Fruit fly (Drosophila melanogaster) ovary, adult (tissue): ENCODE data around the gene CG13653.

ENCODE experiments used
- CG17801 ChIP-seq: fragments of 200-800 bp; optimal IDR thresholded peaks from 2 replicates; lab custom pipeline; 2019; ENCODE audit warnings: missing biosample characterization, mild to moderate bottlenecking, missing genetic modification characterization, moderate library complexity; ENCODE audit not compliant: partially characterized antibody

CG13653 gene

DNA sequence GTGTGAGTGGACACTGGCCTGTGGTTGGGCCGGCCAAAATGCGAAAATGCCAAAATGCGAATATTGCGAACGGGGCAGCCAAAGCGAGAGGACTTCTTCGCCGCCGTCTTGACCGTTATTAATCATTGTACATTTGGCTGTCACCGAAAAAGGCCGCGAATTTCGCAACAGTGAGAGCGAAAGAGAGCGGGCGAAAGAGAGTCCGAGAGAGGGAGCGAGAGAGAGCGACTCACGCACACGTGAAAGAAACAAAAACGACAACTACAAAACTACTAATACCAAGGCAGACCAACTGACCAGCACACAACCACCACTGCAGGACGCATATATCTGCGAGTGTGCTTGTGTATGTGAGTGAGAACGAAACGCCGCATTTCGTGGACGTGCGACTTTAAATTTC is 10.8 kb upstream of the CG13653 start:
- TF ChIP-seq CG17801 (GFP tag; lab: Kevin White, UChicago), result no peak

DNA sequence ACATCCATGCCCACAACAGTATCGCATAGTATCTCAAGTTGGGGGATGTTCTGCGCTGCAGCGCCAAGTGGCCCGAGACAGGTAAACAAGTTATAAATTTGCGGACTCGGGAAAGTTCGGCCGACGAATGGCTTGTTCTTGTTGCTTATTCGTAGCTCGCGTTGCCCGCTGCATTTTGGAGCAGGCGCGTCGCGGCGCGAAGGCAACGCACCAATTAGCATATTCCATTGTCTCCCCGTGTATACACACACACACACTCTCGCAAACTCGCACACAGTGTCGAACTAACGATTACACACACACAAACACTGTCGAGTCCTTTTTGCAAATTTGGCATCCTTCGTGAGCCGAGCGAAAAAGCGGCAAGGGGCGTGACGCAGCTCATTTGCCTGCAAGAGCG is 6.3 kb upstream of the CG13653 start:
- no peak for TF ChIP-seq CG17801 (GFP tag; lab: Kevin White, UChicago)

DNA sequence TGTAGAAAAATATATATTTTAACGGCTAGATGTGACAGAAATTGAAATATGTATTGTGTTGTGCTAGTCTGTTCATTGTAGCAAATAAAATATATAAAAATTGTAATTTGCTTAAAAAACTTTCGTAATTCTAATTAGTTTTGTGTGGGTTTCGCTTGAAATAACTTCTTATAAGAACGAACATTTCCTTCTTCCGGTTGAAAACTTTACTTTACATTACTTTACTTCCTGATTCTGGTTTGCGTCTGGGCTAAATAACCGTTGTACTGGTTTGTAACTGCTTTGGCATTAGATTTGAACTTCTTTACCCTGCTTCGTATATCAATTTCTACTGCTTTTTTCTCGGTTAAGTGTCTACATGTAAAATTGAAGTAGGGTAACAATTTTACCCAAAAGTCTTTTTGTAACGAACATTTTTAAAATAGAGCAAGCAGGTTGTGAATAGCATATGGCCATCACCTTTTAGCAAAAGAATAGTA is 1.6 kb upstream of the CG13653 start, which contains the start of gene lobo:
lobo (minus strand) TSS at position 51 of the 479 bp plus-strand sequence.
- no peak for TF ChIP-seq CG17801 (GFP tag; lab: Kevin White, UChicago)

DNA sequence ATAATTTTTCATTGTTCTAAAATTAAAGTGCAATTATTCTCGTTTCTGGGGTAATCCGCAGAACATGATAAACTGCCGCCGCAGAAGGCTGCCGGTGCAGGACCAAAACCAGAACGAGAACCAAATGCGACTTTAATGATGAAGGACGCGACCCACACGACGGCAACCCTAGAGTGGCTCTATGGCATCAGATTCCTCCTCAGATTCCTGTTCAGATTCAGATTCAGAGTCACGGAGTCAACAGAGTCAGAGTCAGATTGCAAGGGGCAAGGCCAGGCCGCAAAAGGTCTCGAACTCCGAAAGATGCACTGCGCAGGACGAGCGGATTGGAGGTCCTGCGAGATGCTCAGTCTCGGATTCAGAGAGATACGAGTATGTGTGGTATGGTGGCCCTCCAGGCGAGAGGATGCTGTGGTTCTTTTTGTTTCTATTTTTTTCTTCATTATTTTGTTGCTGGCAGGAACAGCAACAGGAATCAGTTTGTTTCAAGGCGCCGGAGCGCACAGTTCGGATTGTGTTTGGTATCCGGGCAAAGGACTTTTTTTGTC is 4.1 kb downstream of the CG13653 start, which contains the start of gene CG13654:
CG13654 (plus strand) TSS at position 498 of the 548 bp plus-strand sequence.
- no peak for TF ChIP-seq CG17801 (GFP tag; lab: Kevin White, UChicago)

dm6 chr3R:25205413-25205977 is 10.2 kb downstream of the CG13653 start:
- no peak for TF ChIP-seq CG17801 (GFP tag; lab: Kevin White, UChicago)

DNA sequence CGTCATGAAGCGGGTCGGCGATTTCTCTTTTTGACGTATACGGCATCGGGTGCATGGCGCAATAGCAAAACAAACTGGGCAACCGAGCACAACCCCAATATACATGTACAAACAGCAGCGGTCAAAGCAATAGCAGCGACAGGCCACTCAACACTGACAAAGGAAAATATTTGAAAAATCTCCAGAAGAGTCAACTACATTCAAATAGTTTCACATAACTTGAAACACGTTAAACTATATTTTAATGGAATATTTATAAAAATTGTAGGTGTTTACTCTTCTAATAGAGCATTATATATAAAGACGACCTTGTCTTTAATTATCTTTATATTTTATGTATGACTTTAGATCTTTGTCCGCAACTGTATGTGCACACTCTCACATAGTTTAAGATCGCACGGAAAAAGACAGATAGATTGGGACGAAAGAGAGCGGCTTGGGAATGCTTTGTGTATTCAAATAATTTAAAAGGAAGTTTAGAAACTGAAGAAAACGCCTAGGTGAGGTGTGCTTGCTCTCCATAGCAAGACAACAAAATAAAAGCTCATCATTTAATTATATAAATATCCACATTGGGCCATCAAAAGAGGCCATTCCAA is 12.2 kb downstream of the CG13653 start:
- no peak for TF ChIP-seq CG17801 (GFP tag; lab: Kevin White, UChicago)

DNA sequence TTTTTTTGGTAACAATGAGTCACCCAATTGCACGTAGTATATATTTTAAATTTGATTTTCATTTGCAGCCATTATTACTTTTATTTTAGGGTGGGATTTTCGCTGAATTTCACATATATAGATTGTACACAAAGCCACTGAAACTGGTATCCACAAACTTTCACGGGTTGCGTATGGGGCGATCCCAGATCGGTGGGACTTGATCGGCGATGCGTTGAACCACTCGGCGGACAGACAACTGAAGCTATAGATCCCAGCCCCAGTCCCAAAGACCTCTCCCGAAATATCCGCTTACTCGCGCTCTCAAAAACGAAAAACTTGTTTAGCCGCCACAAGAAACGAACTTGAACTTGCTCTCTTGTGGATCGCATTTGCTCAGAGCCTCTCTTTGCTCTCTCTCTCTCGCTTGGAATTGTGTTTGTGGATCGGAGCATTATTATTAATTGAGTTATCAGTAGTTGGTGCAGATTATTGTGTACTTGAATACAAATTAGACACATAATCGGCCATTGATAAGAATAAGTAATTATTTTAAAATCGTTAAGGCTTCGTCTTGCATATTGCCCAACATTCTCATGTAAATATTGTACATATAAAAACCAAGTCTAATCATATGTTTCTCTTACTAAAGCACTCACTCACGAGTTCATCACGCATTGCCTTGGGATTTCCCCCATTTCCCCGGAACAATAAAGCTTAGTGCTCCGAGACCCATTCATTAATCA is 12.9 kb downstream of the CG13653 start, which contains the start of gene Cad96Ca:
Cad96Ca (minus strand) TSS at position 242 of the 725 bp plus-strand sequence.
- TF ChIP-seq CG17801 (GFP tag; lab: Kevin White, UChicago), result no peak

- no peak for TF ChIP-seq CG17801 (GFP tag; lab: Kevin White, UChicago)
These were observed 13.4 kb downstream of the CG13653 start for dm6 chr3R:25208767-25209075.

DNA sequence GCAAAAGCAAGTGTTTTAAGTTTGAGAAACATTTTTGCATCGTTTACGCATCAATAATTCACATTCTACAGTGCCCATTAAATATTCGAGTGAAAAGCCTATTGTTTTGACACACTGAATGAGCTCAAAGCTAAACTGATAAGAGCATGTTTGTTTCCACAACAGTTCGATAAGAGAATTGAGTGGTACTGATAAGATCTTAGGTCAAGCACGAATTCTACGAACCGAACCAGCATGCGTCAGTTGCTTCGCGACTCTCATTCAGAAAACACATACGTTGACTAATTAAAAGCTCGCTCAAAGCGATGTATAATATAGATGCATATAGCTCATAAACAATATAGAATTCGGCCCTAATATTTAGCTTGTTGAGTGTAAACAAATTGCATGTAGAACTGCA is 13.9 kb downstream of the CG13653 start:
- TF ChIP-seq CG17801 (GFP tag; lab: Kevin White, UChicago), result no peak

DNA sequence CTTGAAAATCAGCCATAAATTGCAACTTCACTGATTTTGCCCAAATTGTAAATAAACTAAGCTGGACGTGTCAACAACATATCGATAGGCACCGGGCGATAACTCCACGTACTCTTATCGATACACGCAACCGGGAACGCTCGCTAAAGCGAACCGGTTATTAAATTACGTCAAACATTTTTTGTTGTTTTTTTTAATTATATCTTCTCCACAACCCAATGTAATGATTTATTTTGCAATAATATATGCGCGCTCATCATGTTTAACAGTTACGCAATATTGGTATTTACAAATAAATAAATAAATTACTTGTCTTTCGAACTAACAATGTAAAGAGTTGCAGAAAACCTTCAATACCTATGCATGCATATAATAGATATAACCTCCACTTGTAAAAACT is 19.8 kb downstream of the CG13653 start, which contains the start of gene Saysd1:
Saysd1 (minus strand) TSS at position 66 of the 400 bp plus-strand sequence.
- TF ChIP-seq CG17801 (GFP tag; lab: Kevin White, UChicago), result peak; percentile 41

DNA sequence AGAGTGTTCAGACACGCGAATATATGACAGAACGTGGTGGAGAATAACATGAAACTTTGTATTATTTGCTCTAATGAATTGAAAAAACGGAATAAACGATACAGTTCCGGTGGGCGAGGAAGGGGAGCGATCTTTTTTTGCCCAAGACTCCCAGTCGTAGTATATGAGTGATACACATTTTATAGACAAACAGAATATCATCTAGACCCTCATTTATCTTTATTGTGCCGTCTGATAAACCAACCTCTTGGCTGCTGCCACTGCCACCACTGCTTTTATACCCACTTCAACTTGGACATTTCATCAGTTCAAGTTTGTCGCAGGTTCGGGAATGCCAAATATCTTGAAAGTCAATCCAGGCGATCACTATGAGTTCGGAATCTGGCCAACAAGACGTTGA is 20.7 kb downstream of the CG13653 start, which contains the start of gene CG31106:
CG31106 (plus strand) TSS at position 301 of the 400 bp plus-strand sequence.
- no peak for TF ChIP-seq CG17801 (GFP tag; lab: Kevin White, UChicago)

- no peak for TF ChIP-seq CG17801 (GFP tag; lab: Kevin White, UChicago)
These were observed 23.7 kb downstream of the CG13653 start, which contains the start of gene CG31103 for dm6 chr3R:25219018-25219417. Gene CG31103, plus strand, starts transcription at chr3R:25219318.

dm6 chr3R:25221203-25221807 is 26.0 kb downstream of the CG13653 start, which contains the start of gene Alg9:
Gene Alg9, plus strand, starts transcription at chr3R:25221589.
- peak; percentile 0 for TF ChIP-seq CG17801 (GFP tag; lab: Kevin White, UChicago)

dm6 chr3R:25225483-25225882 is 30.2 kb downstream of the CG13653 start:
- TF ChIP-seq CG17801 (GFP tag; lab: Kevin White, UChicago), result no peak
